Worm (Caenorhabditis elegans) whole organism, young adult: ENCODE results near the gene shw-1.

Experiments used
- F22D6.2 ChIP-seq: sonication (generic microtip); optimal IDR thresholded peaks from 2 replicates; lab custom pipeline; 2016; ENCODE audit warnings: mild to moderate bottlenecking, missing genetic modification characterization, missing compliant biosample characterization
- athp-1 ChIP-seq: sonication (generic microtip); optimal IDR thresholded peaks from 2 replicates; lab custom pipeline; 2017; ENCODE audit warnings: mild to moderate bottlenecking, missing genetic modification characterization, missing compliant biosample characterization
- dpl-1 ChIP-seq: fragments of 150-350 bp; optimal IDR thresholded peaks from 2 replicates; lab custom pipeline; 2014; ENCODE audit warnings: missing biosample characterization, missing genetic modification reagents, missing genetic modification characterization
- him-1 ChIP-seq: sonication (generic microtip); optimal IDR thresholded peaks from 2 replicates; lab custom pipeline; 2016; ENCODE audit warnings: missing genotype, missing genetic modification reagents, missing genetic modification characterization, missing compliant biosample characterization
- lag-1 ChIP-seq: fragments of 200-800 bp; sonication (Bioruptor generic); IDR thresholded peaks from 2 replicates; pipeline ENCODE4 v1.3.6; 2022; ENCODE audit warnings: missing genetic modification reagents, missing genetic modification characterization, missing compliant biosample characterization
- lsl-1 ChIP-seq: fragments of 200-800 bp; sonication (Bioruptor generic); optimal IDR thresholded peaks from 2 replicates; lab custom pipeline; 2018; ENCODE audit warnings: mild to moderate bottlenecking, missing genetic modification characterization, moderate library complexity, missing compliant biosample characterization
- mxl-1 ChIP-seq: sonication (generic microtip); optimal IDR thresholded peaks from 2 replicates; lab custom pipeline; 2016; ENCODE audit warnings: missing genetic modification characterization, missing compliant biosample characterization
- nfya-1 ChIP-seq: sonication (generic microtip); optimal IDR thresholded peaks from 2 replicates; lab custom pipeline; 2017; ENCODE audit warnings: antibody characterized with exemption, missing compliant biosample characterization, missing genetic modification characterization, borderline replicate concordance; ENCODE audit not compliant: insufficient read depth
- pha-4 ChIP-seq: fragments of 150-350 bp; sonication (generic microtip); optimal IDR thresholded peaks from 2 replicates; lab custom pipeline; 2014; ENCODE audit warnings: missing biosample characterization, missing genetic modification reagents, missing genetic modification characterization
- unc-62 ChIP-seq: fragments of 150-350 bp; optimal IDR thresholded peaks from 2 replicates; lab custom pipeline; 2014; ENCODE audit warnings: missing biosample characterization, missing genetic modification reagents, missing genetic modification characterization
- ztf-28 ChIP-seq: fragments of 200-800 bp; sonication (Bioruptor generic); IDR thresholded peaks from 2 replicates; pipeline ENCODE4 v1.3.6; 2022; ENCODE audit warnings: missing genetic modification reagents, missing genetic modification characterization, missing compliant biosample characterization

DNA sequence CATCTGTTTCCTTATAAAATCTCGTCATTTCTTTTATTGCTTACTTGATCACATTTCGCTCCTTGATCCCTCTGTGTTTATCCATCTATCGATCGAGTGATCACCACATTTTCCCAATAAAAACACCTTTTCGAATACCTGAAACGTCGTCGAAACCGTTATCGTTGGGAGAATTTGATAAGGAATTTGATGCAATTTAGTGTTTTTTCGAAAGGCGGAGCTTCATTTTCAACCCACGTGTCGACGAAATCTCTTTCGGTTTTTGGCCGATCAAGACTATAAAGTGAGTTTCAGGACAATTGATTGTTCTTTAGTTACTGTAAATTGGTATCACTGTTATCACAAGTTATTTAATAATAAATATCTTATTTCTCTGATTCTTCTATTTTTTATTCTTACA lies 56.7 kb downstream of the shw-1 start, which contains the start of gene srdh-1:
- TF ChIP-seq unc-62 (GFP tag; lab: Kevin White, UChicago): no peak
- TF ChIP-seq pha-4 (tag; lab: Kevin White, UChicago): no peak
- no peak for TF ChIP-seq F22D6.2 (tag; lab: Kevin White, UChicago)
- TF ChIP-seq lsl-1 (GFP tag; lab: Kevin White, UChicago): no peak
- no peak for TF ChIP-seq ztf-28 (GFP tag; lab: Robert Waterston, UW)
- TF ChIP-seq mxl-1: no peak
- no peak for TF ChIP-seq lag-1 (GFP tag; lab: Robert Waterston, UW)
- no peak for TF ChIP-seq nfya-1 (tag; lab: Kevin White, UChicago)
- no peak for TF ChIP-seq dpl-1
- no peak for TF ChIP-seq athp-1
- TF ChIP-seq him-1: no peak
